Fruit fly (Drosophila melanogaster) whole organism, embryonic: ENCODE results near the gene neur.

Source experiments
- Ada2b ChIP-seq: fragments of 200-800 bp; sonication (Bioruptor generic); IDR thresholded peaks from 2 replicates; pipeline ENCODE4 v1.3.6; 2022; ENCODE audit warnings: missing biosample characterization, missing genetic modification characterization
- CG12236 ChIP-seq: fragments of 200-800 bp; sonication (Bioruptor generic); optimal IDR thresholded peaks from 2 replicates; lab custom pipeline; 2016; ENCODE audit warnings: missing biosample characterization, missing genetic modification characterization
- CG13123 ChIP-seq: fragments of 200-800 bp; sonication (Bioruptor generic); optimal IDR thresholded peaks from 2 replicates; lab custom pipeline; 2016; ENCODE audit warnings: missing biosample characterization, missing genetic modification characterization
- CG13296 ChIP-seq: fragments of 200-800 bp; sonication (Bioruptor generic); optimal IDR thresholded peaks from 3 replicates; lab custom pipeline; 2018; ENCODE audit warnings: missing biosample characterization, mild to moderate bottlenecking, missing genetic modification characterization
- CG13894 ChIP-seq: fragments of 200-800 bp; sonication (Bioruptor generic); optimal IDR thresholded peaks from 3 replicates; lab custom pipeline; 2018; ENCODE audit warnings: missing biosample characterization, mild to moderate bottlenecking, missing genetic modification characterization, moderate library complexity
- CG1603 ChIP-seq: fragments of 200-800 bp; sonication (Bioruptor generic); optimal IDR thresholded peaks from 2 replicates; lab custom pipeline; 2019; ENCODE audit warnings: missing biosample characterization, mild to moderate bottlenecking, missing genetic modification characterization, moderate library complexity
- CG18262 ChIP-seq: fragments of 200-800 bp; optimal IDR thresholded peaks from 3 replicates; lab custom pipeline; 2019; ENCODE audit warnings: missing biosample characterization, mild to moderate bottlenecking, missing genetic modification characterization, moderate library complexity
- CG34224 ChIP-seq: fragments of 200-800 bp; sonication (Bioruptor generic); IDR thresholded peaks from 3 replicates; pipeline ENCODE4 v1.3.6; 2022; ENCODE audit warnings: missing biosample characterization, missing genetic modification characterization; ENCODE audit not compliant: partially characterized antibody
- CG3726 ChIP-seq: fragments of 200-800 bp; sonication (Bioruptor generic); IDR thresholded peaks from 3 replicates; pipeline ENCODE4, ENCODE4 v1.3.6; 2022; ENCODE audit warnings: missing biosample characterization, missing genetic modification characterization
- CG3847 ChIP-seq: fragments of 200-800 bp; sonication (Bioruptor generic); IDR thresholded peaks from 2 replicates; pipeline ENCODE4 v1.3.6; 2022; ENCODE audit warnings: missing biosample characterization, missing genetic modification characterization
- CG4360 ChIP-seq: fragments of 200-800 bp; sonication (Bioruptor generic); IDR thresholded peaks from 2 replicates; pipeline ENCODE4 v1.3.6; 2022; ENCODE audit warnings: missing biosample characterization, missing genetic modification characterization
- CG7987 ChIP-seq: fragments of 200-800 bp; sonication (Bioruptor generic); optimal IDR thresholded peaks from 2 replicates; lab custom pipeline; 2018; ENCODE audit warnings: missing biosample characterization, mild to moderate bottlenecking, missing genetic modification characterization, moderate library complexity
- CG8478 ChIP-seq: fragments of >200 bp; optimal IDR thresholded peaks from 2 replicates; lab custom pipeline; 2018
- CG9215 ChIP-seq: fragments of 200-800 bp; sonication (Bioruptor generic); IDR thresholded peaks from 2 replicates; pipeline ENCODE4 v1.3.6; 2022; ENCODE audit warnings: missing biosample characterization, missing genetic modification characterization
- CG9932 ChIP-seq: fragments of 200-800 bp; sonication (Bioruptor generic); IDR thresholded peaks from 2 replicates; pipeline ENCODE4 v1.3.6; 2022; ENCODE audit warnings: missing biosample characterization, missing genetic modification characterization
- CTCF ChIP-seq: fragments of 200-800 bp; sonication (Bioruptor generic); optimal IDR thresholded peaks from 2 replicates; lab custom pipeline; 2017; ENCODE audit warnings: missing biosample characterization, mild to moderate bottlenecking, missing genetic modification characterization, moderate library complexity
- Deaf1 ChIP-seq: fragments of 200-800 bp; optimal IDR thresholded peaks from 3 replicates; lab custom pipeline; 2019; ENCODE audit warnings: missing biosample characterization, mild to moderate bottlenecking, missing genetic modification characterization, moderate library complexity
- Dfd ChIP-seq, 2 experiments: fragments of >200 bp; optimal IDR thresholded peaks; 2 replicates each; lab custom pipeline; 2017; ENCODE audit warnings: missing biosample characterization in 2 of 2, missing genetic modification characterization in 2 of 2
- E2f1 ChIP-seq: fragments of 200-800 bp; sonication (Bioruptor generic); IDR thresholded peaks from 2 replicates; pipeline ENCODE4 v1.3.6; 2022; ENCODE audit warnings: missing biosample characterization, missing genetic modification characterization
- GATAe ChIP-seq: fragments of 200-800 bp; sonication (Bioruptor generic); conservative IDR thresholded peaks from 2 replicates; pipeline ENCODE4 v1.3.6; 2022; ENCODE audit warnings: missing biosample characterization, missing genetic modification characterization
- Gug ChIP-seq: fragments of 200-800 bp; sonication (Bioruptor generic); IDR thresholded peaks from 4 replicates; pipeline ENCODE4 v1.3.6; 2022; ENCODE audit warnings: missing biosample characterization, missing genetic modification characterization
- HLH4C ChIP-seq: fragments of 200-800 bp; sonication (Bioruptor generic); IDR thresholded peaks from 3 replicates; pipeline ENCODE4 v1.3.6; 2022; ENCODE audit warnings: missing biosample characterization, missing genetic modification characterization; ENCODE audit not compliant: partially characterized antibody
- Hand ChIP-seq: fragments of 200-800 bp; sonication (Bioruptor generic); optimal IDR thresholded peaks from 2 replicates; lab custom pipeline; 2017; ENCODE audit warnings: mild to moderate bottlenecking, missing biosample characterization, missing genetic modification reagents, missing genetic modification characterization
- HmgD ChIP-seq: fragments of 200-800 bp; sonication (Bioruptor generic); optimal IDR thresholded peaks from 3 replicates; lab custom pipeline; 2016; ENCODE audit warnings: missing biosample characterization, missing genetic modification characterization
- Hmx ChIP-seq: fragments of 200-800 bp; sonication (Bioruptor generic); optimal IDR thresholded peaks from 2 replicates; lab custom pipeline; 2016; ENCODE audit warnings: missing biosample characterization, missing genetic modification characterization
- Meics ChIP-seq: fragments of 200-800 bp; sonication (Bioruptor generic); optimal IDR thresholded peaks from 2 replicates; lab custom pipeline; 2017; ENCODE audit warnings: missing biosample characterization, mild to moderate bottlenecking, missing genetic modification characterization
- Nf-YA ChIP-seq: fragments of 200-800 bp; sonication (Bioruptor generic); IDR thresholded peaks from 2 replicates; pipeline ENCODE4 v1.3.6; 2022; ENCODE audit warnings: missing biosample characterization, missing genetic modification characterization
- Nf-YC ChIP-seq: fragments of 200-800 bp; optimal IDR thresholded peaks from 3 replicates; lab custom pipeline; 2019; ENCODE audit warnings: missing biosample characterization, mild to moderate bottlenecking, missing genetic modification characterization, moderate library complexity
- Pdp1 ChIP-seq, 2 experiments: fragments of 200-800 bp; sonication (Bioruptor generic); optimal IDR thresholded peaks; 3 replicates each; lab custom pipeline; 2016; ENCODE audit warnings: missing biosample characterization in 2 of 2, missing genetic modification characterization in 2 of 2, mild to moderate bottlenecking in 1 of 2, moderate library complexity in 1 of 2
- Poxn ChIP-seq: fragments of 200-800 bp; sonication (Bioruptor generic); IDR thresholded peaks from 2 replicates; pipeline ENCODE4 v1.3.6; 2022; ENCODE audit warnings: missing biosample characterization, missing genetic modification characterization
- Side ChIP-seq: fragments of 200-800 bp; sonication (Bioruptor generic); optimal IDR thresholded peaks from 2 replicates; lab custom pipeline; 2016; ENCODE audit warnings: missing biosample characterization, missing genetic modification characterization
- Sox100B ChIP-seq: fragments of 200-800 bp; sonication (Bioruptor generic); optimal IDR thresholded peaks from 3 replicates; lab custom pipeline; 2018; ENCODE audit warnings: missing biosample characterization, mild to moderate bottlenecking, missing genetic modification characterization
- ara ChIP-seq: fragments of 200-800 bp; sonication (Bioruptor generic); IDR thresholded peaks from 2 replicates; pipeline ENCODE4 v1.3.6; 2022; ENCODE audit warnings: missing biosample characterization, missing genetic modification characterization
- ase ChIP-seq: fragments of 200-800 bp; sonication (Bioruptor generic); IDR thresholded peaks from 3 replicates; pipeline ENCODE4 v1.3.6; 2022; ENCODE audit warnings: missing biosample characterization, missing genetic modification characterization
- ato ChIP-seq: fragments of 200-800 bp; sonication (Bioruptor generic); IDR thresholded peaks from 2 replicates; pipeline ENCODE4 v1.3.6; 2022; ENCODE audit warnings: missing biosample characterization, missing genetic modification characterization; ENCODE audit not compliant: partially characterized antibody
- bcd ChIP-seq: fragments of 200-800 bp; sonication (Bioruptor generic); optimal IDR thresholded peaks from 2 replicates; lab custom pipeline; 2017; ENCODE audit warnings: missing biosample characterization, mild to moderate bottlenecking, missing genetic modification characterization
- chm ChIP-seq: fragments of 200-800 bp; sonication (Bioruptor generic); IDR thresholded peaks from 2 replicates; pipeline ENCODE4 v1.3.6; 2022; ENCODE audit warnings: missing biosample characterization, missing genetic modification characterization
- en ChIP-seq: fragments of 200-800 bp; sonication (Bioruptor generic); optimal IDR thresholded peaks from 2 replicates; lab custom pipeline; 2016; ENCODE audit warnings: missing biosample characterization, missing genetic modification characterization
- esg ChIP-seq: fragments of 200-800 bp; sonication (Bioruptor generic); conservative IDR thresholded peaks from 2 replicates; pipeline ENCODE4 v1.3.6; 2022; ENCODE audit warnings: missing biosample characterization, missing genetic modification characterization
- gsb ChIP-seq: fragments of 200-800 bp; sonication (Bioruptor generic); IDR thresholded peaks from 2 replicates; pipeline ENCODE4 v1.3.6; 2022; ENCODE audit warnings: missing biosample characterization, missing genetic modification characterization
- kah ChIP-seq: fragments of 200-800 bp; sonication (Bioruptor generic); optimal IDR thresholded peaks from 2 replicates; lab custom pipeline; 2018; ENCODE audit warnings: missing biosample characterization, mild to moderate bottlenecking, missing genetic modification characterization
- klu ChIP-seq: fragments of 200-800 bp; sonication (Bioruptor generic); IDR thresholded peaks from 2 replicates; pipeline ENCODE4 v1.3.6; 2022; ENCODE audit warnings: missing biosample characterization, missing genetic modification characterization
- knrl ChIP-seq: fragments of 200-800 bp; sonication (Bioruptor generic); IDR thresholded peaks from 3 replicates; pipeline ENCODE4 v1.3.6; 2022; ENCODE audit warnings: missing biosample characterization, missing genetic modification characterization; ENCODE audit not compliant: partially characterized antibody
- prd ChIP-seq, 3 experiments: fragments of >200 bp in 2 of 3; fragments of 200-800 bp in 1 of 3; sonication (Bioruptor generic) in 1 of 3; optimal IDR thresholded peaks in 2 of 3; IDR thresholded peaks in 1 of 3; 2 replicates in 2 of 3; 3 replicates in 1 of 3; pipeline versions ENCODE4 v1.3.6 to Lab custom; 2017 to 2022; ENCODE audit warnings: missing biosample characterization in 1 of 3, missing genetic modification characterization in 1 of 3
- stwl ChIP-seq: fragments of 200-800 bp; sonication (Bioruptor generic); optimal IDR thresholded peaks from 3 replicates; lab custom pipeline; 2018; ENCODE audit warnings: missing biosample characterization, mild to moderate bottlenecking, missing genetic modification characterization, moderate library complexity
- tap ChIP-seq: fragments of 200-800 bp; optimal IDR thresholded peaks from 3 replicates; lab custom pipeline; 2019; ENCODE audit warnings: missing biosample characterization, mild to moderate bottlenecking, missing genetic modification characterization, moderate library complexity
- toy ChIP-seq: fragments of 200-800 bp; sonication (Bioruptor generic); IDR thresholded peaks from 2 replicates; pipeline ENCODE4 v1.3.6; 2022; ENCODE audit warnings: missing biosample characterization, missing genetic modification characterization
- trem ChIP-seq: fragments of 200-800 bp; optimal IDR thresholded peaks from 3 replicates; lab custom pipeline; 2019; ENCODE audit warnings: missing biosample characterization, mild to moderate bottlenecking, missing genetic modification characterization, moderate library complexity
- vfl ChIP-seq: fragments of 200-800 bp; sonication (Bioruptor generic); optimal IDR thresholded peaks from 2 replicates; lab custom pipeline; 2016; ENCODE audit warnings: missing biosample characterization, missing genetic modification characterization
- z ChIP-seq: fragments of 200-800 bp; sonication (Bioruptor generic); IDR thresholded peaks from 3 replicates; pipeline ENCODE4 v1.3.6; 2022; ENCODE audit warnings: missing biosample characterization, missing genetic modification characterization

The neur gene

DNA sequence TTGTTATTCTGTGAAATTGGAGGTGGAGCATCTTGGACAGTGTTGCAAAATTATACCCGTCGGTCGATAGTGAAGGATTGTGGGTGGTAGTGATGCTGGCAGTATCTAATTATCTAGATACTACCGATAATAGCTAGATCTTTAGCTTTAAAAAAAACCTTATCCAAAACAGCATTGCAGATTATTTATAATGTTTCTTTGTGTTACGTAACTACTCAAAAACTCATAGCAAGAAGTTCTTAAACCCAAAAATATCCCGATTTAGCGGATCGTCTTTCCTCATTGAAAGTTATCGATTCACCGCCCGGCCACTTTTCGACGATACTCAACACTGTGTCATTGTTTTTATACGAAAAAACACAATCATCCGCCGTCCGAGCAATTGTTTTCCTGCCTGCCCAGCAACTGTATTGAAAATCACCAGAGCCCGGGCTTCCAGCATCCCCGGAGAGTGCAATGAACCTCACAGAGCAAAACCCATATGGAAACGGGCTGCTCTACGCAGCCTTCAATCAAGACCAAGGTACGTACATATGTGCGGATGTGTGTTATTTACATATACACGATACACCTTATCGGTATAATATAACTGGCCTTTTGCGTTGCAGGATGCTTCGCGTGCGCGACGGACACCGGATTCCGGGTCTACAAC, 46.2 kb downstream of the neur start, which contains the start of gene CG11975 (continued):
- TF ChIP-seq HLH4C (GFP tag; lab: Robert Waterston, UW) (peak; percentile 68), GATAe (GFP tag; lab: Robert Waterston, UW) (0 out of 2 replicates have a peak, but pooled peaks have one; percentile 54), trem (tag; lab: Kevin White, UChicago) (peak; percentile 74), knrl (GFP tag; lab: Robert Waterston, UW) (peak; percentile 77), z (GFP tag; lab: Robert Waterston, UW) (no peak), vfl (GFP tag; lab: Kevin White, UChicago) (peak; percentile 86), Nf-YA (GFP tag; lab: Robert Waterston, UW) (0 out of 2 replicates have a peak, but pooled peaks have one; percentile 27), CG18262 (tag; lab: Kevin White, UChicago) (peak; percentile 70), E2f1 (GFP tag; lab: Robert Waterston, UW) (0 out of 2 replicates have a peak, but pooled peaks have one; percentile 39), Sox100B (GFP tag; lab: Kevin White, UChicago) (no peak), CG9932 (GFP tag; lab: Robert Waterston, UW) (peak; percentile 91), en (GFP tag; lab: Kevin White, UChicago) (peak; percentile 62), Meics (GFP tag; lab: Kevin White, UChicago) (peak; percentile 57), esg (GFP tag; lab: Robert Waterston, UW) (peak; percentile 17), Gug (GFP tag; lab: Robert Waterston, UW) (peak; percentile 56; the same call in 1 of the 4 replicates), CG12236 (GFP tag; lab: Kevin White, UChicago) (peak; percentile 36), ato (GFP tag; lab: Robert Waterston, UW) (no peak), CG7987 (GFP tag; lab: Kevin White, UChicago) (peak; percentile 44), ara (GFP tag; lab: Robert Waterston, UW) (no peak), Nf-YC (tag; lab: Kevin White, UChicago) (no peak), toy (GFP tag; lab: Robert Waterston, UW) (no peak), stwl (tag; lab: Kevin White, UChicago) (peak; percentile 62), Hand (GFP tag; lab: Kevin White, UChicago) (no peak), Dfd (GFP tag; optimal IDR thresholded peaks at IDR 0.05; lab: Kevin White, UChicago) (no peak), CTCF (GFP tag; lab: Kevin White, UChicago) (no peak), prd (optimal IDR thresholded peaks at IDR 0.05; lab: Kevin White, UChicago) (no peak), prd (GFP tag; IDR thresholded peaks at IDR 0.05; lab: Robert Waterston, UW) (peak; percentile 55), Poxn (GFP tag; lab: Robert Waterston, UW) (0 out of 2 replicates have a peak, but pooled peaks have one; percentile 21), kah (no peak), CG9215 (peak; percentile 79), CG13296 (no peak), gsb (0 out of 2 replicates have a peak, but pooled peaks have one; percentile 12), CG13123 (GFP tag; lab: Kevin White, UChicago) (peak; percentile 36), ase (0 out of 3 replicates have a peak, but pooled peaks have one; percentile 38), chm (no peak), CG13894 (tag; lab: Kevin White, UChicago) (no peak), CG34224 (GFP tag; lab: Robert Waterston, UW) (peak; percentile 61; the same call in 2 of the 3 replicates), Side (GFP tag; lab: Kevin White, UChicago) (peak; percentile 83), bcd (GFP tag; lab: Kevin White, UChicago) (no peak), CG4360 (no peak), CG1603 (tag; lab: Kevin White, UChicago) (no peak), Pdp1 (GFP tag; optimal IDR thresholded peaks at IDR 0.05; lab: Kevin White, UChicago) (peak; percentile 83 to 96), tap (tag; lab: Kevin White, UChicago) (no peak), Deaf1 (tag; lab: Kevin White, UChicago) (no peak), CG8478 (lab: Kevin White, UChicago) (no peak), Hmx (no peak), CG3847 (GFP tag; lab: Robert Waterston, UW) (peak; percentile 86), CG3726 (GFP tag; lab: Robert Waterston, UW) (no peak), klu (GFP tag; lab: Robert Waterston, UW) (peak; percentile 96), Ada2b (GFP tag; lab: Robert Waterston, UW) (peak; percentile 54; the same call in 1 of the 2 replicates), HmgD (GFP tag; lab: Kevin White, UChicago) (peak; percentile 91)
